Worm (Caenorhabditis elegans) whole organism, L1 larva: ENCODE results near the gene sco-1.

Experiments
- F16B12.6 ChIP-seq: fragments of 150-350 bp; optimal IDR thresholded peaks from 2 replicates; lab custom pipeline; 2014; ENCODE audit warnings: missing biosample characterization, missing genetic modification characterization
- efl-1 ChIP-seq, 4 experiments: fragments of 150-350 bp; optimal IDR thresholded peaks in 3 of 4; peaks in 1 of 4; 1 replicate in 1 of 4; 2 replicates in 3 of 4; lab custom pipeline; 2014; ENCODE audit warnings: missing biosample characterization in 2 of 4, missing genetic modification characterization in 2 of 4, missing genetic modification reagents in 2 of 4
- elt-3 ChIP-seq, 6 experiments: fragments of 150-350 bp in 1 of 6; sonication (generic microtip); optimal IDR thresholded peaks; 2 replicates each; lab custom pipeline; 2017 to 2018; ENCODE audit warnings: missing biosample characterization in 6 of 6, missing genetic modification characterization in 6 of 6, inconsistent platforms in 1 of 6
- lin-13 ChIP-seq: fragments of 150-350 bp; optimal IDR thresholded peaks from 2 replicates; lab custom pipeline; 2014; ENCODE audit warnings: missing biosample characterization, missing genetic modification reagents, missing genetic modification characterization
- nhr-71 ChIP-seq: sonication (generic microtip); optimal IDR thresholded peaks from 2 replicates; lab custom pipeline; 2016; ENCODE audit warnings: mild to moderate bottlenecking, missing genetic modification characterization, moderate library complexity, missing compliant biosample characterization
- snpc-4 ChIP-seq: fragments of 150-350 bp; optimal IDR thresholded peaks from 2 replicates; lab custom pipeline; 2014; ENCODE audit warnings: missing biosample characterization, missing genetic modification characterization
- swsn-7 ChIP-seq: sonication (generic microtip); optimal IDR thresholded peaks from 2 replicates; lab custom pipeline; 2016; ENCODE audit warnings: missing genetic modification characterization, missing compliant biosample characterization
- tbx-2 ChIP-seq: sonication (generic microtip); optimal IDR thresholded peaks from 2 replicates; lab custom pipeline; 2016; ENCODE audit warnings: missing genetic modification characterization, missing compliant biosample characterization
- unc-86 ChIP-seq: sonication (generic microtip); optimal IDR thresholded peaks from 2 replicates; lab custom pipeline; 2016; ENCODE audit warnings: missing genetic modification characterization, missing compliant biosample characterization
- zip-4 ChIP-seq: fragments of 200-800 bp; sonication (Bioruptor generic); optimal IDR thresholded peaks from 2 replicates; lab custom pipeline; 2018; ENCODE audit warnings: mild to moderate bottlenecking, missing genetic modification characterization, moderate library complexity, missing compliant biosample characterization

DNA sequence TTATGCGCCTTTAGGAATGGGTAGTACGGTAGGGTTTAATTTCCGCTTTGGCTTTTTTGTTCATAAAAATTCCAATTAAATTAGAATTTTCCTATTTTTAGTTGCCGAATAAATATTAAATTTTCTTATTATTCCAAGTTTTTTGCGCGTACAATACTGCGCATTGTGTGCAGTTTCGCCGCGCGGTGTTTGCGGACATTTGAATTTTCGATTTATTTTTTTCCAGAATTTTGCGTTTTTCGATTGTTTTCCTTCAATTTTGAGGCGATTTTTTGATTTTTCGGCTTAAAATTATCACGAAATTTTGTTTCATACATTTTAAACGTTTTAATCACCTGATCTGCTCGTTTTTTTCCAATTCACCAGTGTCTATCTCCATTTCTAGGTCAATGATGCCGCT is 23.4 kb downstream of the sco-1 start, which contains the start of gene H20J04.6:
- no peak for TF ChIP-seq nhr-71 (tag; lab: Kevin White, UChicago)
- TF ChIP-seq tbx-2 (tag; lab: Kevin White, UChicago): peak; percentile 1
- TF ChIP-seq zip-4 (GFP tag; lab: Kevin White, UChicago): no peak
- TF ChIP-seq efl-1 (optimal IDR thresholded peaks at IDR 0.05; lab: Kevin White, UChicago): peak; percentile 23 to 52
- TF ChIP-seq efl-1 (GFP tag; optimal IDR thresholded peaks at IDR 0.05 in 1 of 2; lab: Kevin White, UChicago): peak; percentile 56 to 94
- peak; percentile 34 for TF ChIP-seq swsn-7 (tag; lab: Kevin White, UChicago)
- peak; percentile 7 for TF ChIP-seq unc-86 (tag; lab: Kevin White, UChicago)
- TF ChIP-seq snpc-4: no peak
- TF ChIP-seq F16B12.6 (tag; lab: Kevin White, UChicago): peak; percentile 88
- TF ChIP-seq lin-13 (GFP tag; lab: Kevin White, UChicago): no peak
- no peak for TF ChIP-seq elt-3 (tag; optimal IDR thresholded peaks at IDR 0.05; lab: Kevin White, UChicago)
